Worm (Caenorhabditis elegans): ENCODE results near the gene flp-20.

DNA sequence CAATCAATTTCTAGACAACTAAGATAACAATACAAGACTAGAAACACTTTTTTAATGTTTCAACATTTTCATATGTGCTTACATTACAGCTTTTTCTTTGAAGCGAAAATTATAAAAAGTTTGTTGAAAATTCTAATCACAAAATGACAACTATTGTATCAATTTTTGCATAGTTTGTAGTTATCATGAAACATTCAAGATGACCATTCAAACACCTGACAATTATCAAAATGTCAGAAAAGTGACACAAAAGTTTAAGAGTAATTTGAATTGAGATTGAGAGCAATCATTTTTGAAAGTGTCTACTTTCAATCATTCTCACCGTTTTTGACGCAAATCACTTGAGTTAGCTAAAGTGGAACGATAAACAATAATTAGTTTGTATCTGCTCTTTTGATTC is 20.2 kb upstream of the flp-20 start:
- TF ChIP-seq lin-13 (GFP tag; optimal IDR thresholded peaks at IDR 0.05), result no peak
- TF ChIP-seq F44E2.7 (GFP tag; IDR thresholded peaks at IDR 0.05), result no peak
- no peak for TF ChIP-seq lsy-2 (tag; optimal IDR thresholded peaks at IDR 0.05)
- TF ChIP-seq ceh-62 (tag; optimal IDR thresholded peaks at IDR 0.05), result no peak
- no peak for TF ChIP-seq egl-27 (tag; optimal IDR thresholded peaks at IDR 0.05)
- no peak for TF ChIP-seq nhr-48 (tag; optimal IDR thresholded peaks at IDR 0.05)
- TF ChIP-seq unc-62 (GFP tag; optimal IDR thresholded peaks at IDR 0.05 in 1 of 2), result no peak
- TF ChIP-seq unc-62 (tag; optimal IDR thresholded peaks at IDR 0.05), result no peak
- TF ChIP-seq hmg-1.1 (GFP tag; IDR thresholded peaks at IDR 0.05), result no peak

Measured in whole organism, L4 larva.